Worm (Caenorhabditis elegans) whole organism, L4/young adult: ENCODE measurements around the gene asp-2.

ENCODE experiments used
- W03F9.2 ChIP-seq: fragments of 150-350 bp; optimal IDR thresholded peaks from 2 replicates; lab custom pipeline; 2014; ENCODE audit warnings: missing biosample characterization, missing genetic modification characterization
- dao-5 ChIP-seq: sonication (generic microtip); optimal IDR thresholded peaks from 2 replicates; lab custom pipeline; 2016; ENCODE audit warnings: missing genotype, missing genetic modification characterization, moderate library complexity, missing compliant biosample characterization
- him-1 ChIP-seq: sonication (generic microtip); optimal IDR thresholded peaks from 2 replicates; lab custom pipeline; 2016; ENCODE audit warnings: missing genotype, missing genetic modification reagents, missing genetic modification characterization, missing compliant biosample characterization

- no peak for TF ChIP-seq him-1 (tag; lab: Kevin White, UChicago)
- peak; percentile 55 for TF ChIP-seq W03F9.2 (tag; lab: Kevin White, UChicago)
- no peak for TF ChIP-seq dao-5
Measured at ce11 chrV:9212499-9212898, 9.6 kb downstream of the asp-2 start.
